Worm (Caenorhabditis elegans): ENCODE results near the gene clec-133.
A peak's percentile ranks its signal among the peaks of the same experiment; 100 is the strongest.

The clec-133 gene

ce11 chrII:3578121-3578520 is at the start of gene clec-133:
Gene clec-133, plus strand, starts transcription at chrII:3578421.
- TF ChIP-seq unc-120 (tag; optimal IDR thresholded peaks at IDR 0.05; ENCODE audit: poor library complexity, severe bottlenecking), result no peak
- TF ChIP-seq elt-3 (tag; optimal IDR thresholded peaks at IDR 0.05), result no peak
- no peak for TF ChIP-seq nhr-28 (tag; optimal IDR thresholded peaks at IDR 0.05)
- TF ChIP-seq lsy-2 (tag; optimal IDR thresholded peaks at IDR 0.05), result no peak
- TF ChIP-seq unc-39 (tag; optimal IDR thresholded peaks at IDR 0.05), result no peak
- no peak for TF ChIP-seq tbx-8 (GFP tag; optimal IDR thresholded peaks at IDR 0.05)
- TF ChIP-seq mls-2 (tag; optimal IDR thresholded peaks at IDR 0.05), result no peak
- no peak for TF ChIP-seq nhr-12 (tag; optimal IDR thresholded peaks at IDR 0.05)
- no peak for TF ChIP-seq mab-5 (tag; optimal IDR thresholded peaks at IDR 0.05)

ce11 chrII:3540151-3540550 is 38.1 kb upstream of the clec-133 start:
- TF ChIP-seq cnd-1 (tag; optimal IDR thresholded peaks at IDR 0.05) (no peak), ces-1 (GFP tag; optimal IDR thresholded peaks at IDR 0.05) (no peak), drap-1 (GFP tag; optimal IDR thresholded peaks at IDR 0.05) (no peak), ztf-11 (tag; optimal IDR thresholded peaks at IDR 0.05) (no peak), nhr-28 (tag; optimal IDR thresholded peaks at IDR 0.05) (no peak), flh-1 (GFP tag; optimal IDR thresholded peaks at IDR 0.05) (no peak), lsy-2 (tag; optimal IDR thresholded peaks at IDR 0.05) (no peak)

- no peak for TF ChIP-seq mep-1 (tag; optimal IDR thresholded peaks at IDR 0.05)
- TF ChIP-seq nhr-2 (tag; optimal IDR thresholded peaks at IDR 0.05), result no peak
- no peak for TF ChIP-seq ztf-11 (tag; optimal IDR thresholded peaks at IDR 0.05)
- no peak for TF ChIP-seq mls-2 (tag; optimal IDR thresholded peaks at IDR 0.05)
- no peak for TF ChIP-seq unc-39 (tag; optimal IDR thresholded peaks at IDR 0.05)
Observed at ce11 chrII:3546381-3546931, 31.8 kb upstream of the clec-133 start, which contains the start of gene apd-3. Gene apd-3, minus strand, starts transcription at chrII:3546431.

ce11 chrII:3547282-3547681 is 30.9 kb upstream of the clec-133 start:
- no peak for TF ChIP-seq elt-3 (tag; optimal IDR thresholded peaks at IDR 0.05)
- no peak for TF ChIP-seq unc-62 (GFP tag; optimal IDR thresholded peaks at IDR 0.05)
- no peak for TF ChIP-seq pha-4 (tag; optimal IDR thresholded peaks at IDR 0.05)
- TF ChIP-seq nhr-237 (tag; optimal IDR thresholded peaks at IDR 0.05), result no peak
- TF ChIP-seq M03D4.4 (tag; optimal IDR thresholded peaks at IDR 0.05), result no peak
- no peak for TF ChIP-seq unc-39 (tag; optimal IDR thresholded peaks at IDR 0.05)
- no peak for TF ChIP-seq bed-3 (GFP tag; optimal IDR thresholded peaks at IDR 0.05)
- TF ChIP-seq mls-2 (tag; optimal IDR thresholded peaks at IDR 0.05), result no peak
- peak; percentile 1 for TF ChIP-seq drap-1 (GFP tag; optimal IDR thresholded peaks at IDR 0.05)
- TF ChIP-seq ceh-43 (GFP tag; optimal IDR thresholded peaks at IDR 0.05), result no peak
- TF ChIP-seq lin-32 (GFP tag; optimal IDR thresholded peaks at IDR 0.05), result no peak
- peak; percentile 42 for TF ChIP-seq cnd-1 (tag; optimal IDR thresholded peaks at IDR 0.05)
- peak; percentile 5 for TF ChIP-seq hlh-1 (tag; optimal IDR thresholded peaks at IDR 0.05)
- peak; percentile 68 for TF ChIP-seq unc-120 (tag; optimal IDR thresholded peaks at IDR 0.05; ENCODE audit: poor library complexity, severe bottlenecking)
- TF ChIP-seq nhr-76 (tag; optimal IDR thresholded peaks at IDR 0.05), result no peak
- no peak for TF ChIP-seq sem-2 (GFP tag; optimal IDR thresholded peaks at IDR 0.05)
- peak; percentile 34 for TF ChIP-seq mep-1 (tag; optimal IDR thresholded peaks at IDR 0.05)
- TF ChIP-seq ces-1 (GFP tag; optimal IDR thresholded peaks at IDR 0.05), result peak; percentile 66
- TF ChIP-seq ceh-83 (GFP tag; optimal IDR thresholded peaks at IDR 0.05), result peak; percentile 10
- TF ChIP-seq nhr-28 (tag; optimal IDR thresholded peaks at IDR 0.05), result no peak
- TF ChIP-seq ham-2 (GFP tag; optimal IDR thresholded peaks at IDR 0.05), result peak; percentile 45
- no peak for TF ChIP-seq elt-1 (tag; optimal IDR thresholded peaks at IDR 0.05; ENCODE audit: borderline replicate concordance, insufficient read depth)
- TF ChIP-seq lsy-2 (tag; optimal IDR thresholded peaks at IDR 0.05), result no peak
- TF ChIP-seq nhr-12 (tag; optimal IDR thresholded peaks at IDR 0.05), result no peak
- no peak for TF ChIP-seq lin-13 (tag; optimal IDR thresholded peaks at IDR 0.05)
- no peak for TF ChIP-seq flh-1 (GFP tag; optimal IDR thresholded peaks at IDR 0.05)
- no peak for TF ChIP-seq nhr-2 (tag; optimal IDR thresholded peaks at IDR 0.05)
- no peak for TF ChIP-seq zip-8 (tag; optimal IDR thresholded peaks at IDR 0.05)

ce11 chrII:3550352-3550751 is 27.9 kb upstream of the clec-133 start, which contains the start of gene W10G11.19:
Gene W10G11.19, plus strand, starts transcription at chrII:3550652.
- TF ChIP-seq ham-2 (GFP tag; optimal IDR thresholded peaks at IDR 0.05), result no peak
- no peak for TF ChIP-seq mep-1 (tag; optimal IDR thresholded peaks at IDR 0.05)
- no peak for TF ChIP-seq M03D4.4 (tag; optimal IDR thresholded peaks at IDR 0.05)
- no peak for TF ChIP-seq mab-5 (tag; optimal IDR thresholded peaks at IDR 0.05)
- TF ChIP-seq hlh-1 (tag; optimal IDR thresholded peaks at IDR 0.05), result no peak
- TF ChIP-seq ceh-43 (GFP tag; optimal IDR thresholded peaks at IDR 0.05), result no peak
- no peak for TF ChIP-seq lin-32 (GFP tag; optimal IDR thresholded peaks at IDR 0.05)
- TF ChIP-seq unc-39 (tag; optimal IDR thresholded peaks at IDR 0.05), result no peak
- TF ChIP-seq bed-3 (GFP tag; optimal IDR thresholded peaks at IDR 0.05), result no peak
- TF ChIP-seq nhr-2 (tag; optimal IDR thresholded peaks at IDR 0.05), result no peak
- TF ChIP-seq elt-1 (tag; optimal IDR thresholded peaks at IDR 0.05; ENCODE audit: borderline replicate concordance, insufficient read depth), result no peak
- TF ChIP-seq tbx-8 (GFP tag; optimal IDR thresholded peaks at IDR 0.05), result no peak
- TF ChIP-seq flh-1 (GFP tag; optimal IDR thresholded peaks at IDR 0.05), result no peak
- no peak for TF ChIP-seq ces-1 (GFP tag; optimal IDR thresholded peaks at IDR 0.05)
- no peak for TF ChIP-seq snpc-4 (tag; optimal IDR thresholded peaks at IDR 0.05)
- no peak for TF ChIP-seq unc-62 (GFP tag; optimal IDR thresholded peaks at IDR 0.05)

Measured in whole organism, mixed stage, embryonic.